Worm (Caenorhabditis elegans): ENCODE measurements around the gene H17B01.2.

DNA sequence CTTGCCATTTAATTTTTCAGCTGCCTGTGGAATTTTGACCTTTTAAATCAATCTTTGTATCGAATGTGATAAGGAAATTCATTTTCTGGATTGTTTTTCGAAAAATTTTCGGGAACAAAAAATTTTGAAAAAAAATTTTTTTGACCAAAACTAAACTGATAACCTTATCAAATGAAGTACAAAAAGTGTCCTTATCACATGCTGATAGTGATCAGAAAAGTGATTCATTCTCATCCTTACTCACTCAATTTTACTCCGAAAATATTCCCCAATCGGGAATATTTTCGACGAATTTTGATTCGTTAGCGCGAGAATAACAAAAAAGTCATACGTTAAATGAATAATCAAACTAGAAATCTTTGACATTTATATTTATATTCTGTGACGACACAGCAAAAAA, 5.0 kb downstream of the H17B01.2 start:
- TF ChIP-seq ztf-11 (tag; optimal IDR thresholded peaks at IDR 0.05): no peak
- TF ChIP-seq snpc-4 (tag; optimal IDR thresholded peaks at IDR 0.05): no peak
- TF ChIP-seq nhr-28 (tag; optimal IDR thresholded peaks at IDR 0.05): no peak
- TF ChIP-seq mdl-1 (tag; optimal IDR thresholded peaks at IDR 0.05): no peak
- TF ChIP-seq zag-1 (tag; optimal IDR thresholded peaks at IDR 0.05): no peak
- TF ChIP-seq nhr-76 (tag; optimal IDR thresholded peaks at IDR 0.05): no peak
- TF ChIP-seq ama-1 (optimal IDR thresholded peaks at IDR 0.05): no peak
- no peak for TF ChIP-seq aly-2 (tag; optimal IDR thresholded peaks at IDR 0.05)
- TF ChIP-seq ceh-16 (tag; optimal IDR thresholded peaks at IDR 0.05): no peak
- no peak for TF ChIP-seq unc-39 (tag; optimal IDR thresholded peaks at IDR 0.05)
- TF ChIP-seq elt-1 (tag; optimal IDR thresholded peaks at IDR 0.05): no peak
- peak; percentile 50 for TF ChIP-seq pqm-1 (tag; optimal IDR thresholded peaks at IDR 0.05)
- no peak for TF ChIP-seq ceh-28 (tag; optimal IDR thresholded peaks at IDR 0.05)

All from whole organism, L3 larva.